Fruit fly (Drosophila melanogaster) whole organism, embryonic: ENCODE measurements around the gene apolpp.

ENCODE experiments used
- Ada2b ChIP-seq: fragments of 200-800 bp; sonication (Bioruptor generic); IDR thresholded peaks from 2 replicates; pipeline ENCODE4 v1.3.6; 2022; ENCODE audit warnings: missing biosample characterization, missing genetic modification characterization
- BEAF-32 ChIP-seq: fragments of 200-800 bp; sonication (Bioruptor generic); optimal IDR thresholded peaks from 3 replicates; lab custom pipeline; 2017; ENCODE audit warnings: missing biosample characterization, missing genetic modification characterization, mild to moderate bottlenecking, moderate library complexity, missing genetic modification reagents
- CG10366 ChIP-seq: fragments of 200-800 bp; sonication (Bioruptor generic); IDR thresholded peaks from 2 replicates; pipeline ENCODE4 v1.3.6; 2022; ENCODE audit warnings: missing biosample characterization, missing genetic modification characterization
- CG12236 ChIP-seq: fragments of 200-800 bp; sonication (Bioruptor generic); optimal IDR thresholded peaks from 2 replicates; lab custom pipeline; 2016; ENCODE audit warnings: missing biosample characterization, missing genetic modification characterization
- CG14014 ChIP-seq: fragments of 200-800 bp; sonication (Bioruptor generic); IDR thresholded peaks from 2 replicates; pipeline ENCODE4 v1.3.6; 2022; ENCODE audit warnings: missing biosample characterization, missing genetic modification characterization
- CG14860 ChIP-seq: fragments of 200-800 bp; sonication (Bioruptor generic); IDR thresholded peaks from 3 replicates; pipeline ENCODE4 v1.3.6; 2022; ENCODE audit warnings: missing biosample characterization, missing genetic modification characterization; ENCODE audit not compliant: partially characterized antibody
- CG15479 ChIP-seq: fragments of 200-800 bp; sonication (Bioruptor generic); optimal IDR thresholded peaks from 3 replicates; lab custom pipeline; 2019; ENCODE audit warnings: missing biosample characterization, mild to moderate bottlenecking, missing genetic modification characterization, moderate library complexity
- CG17359 ChIP-seq: fragments of 200-800 bp; sonication (Bioruptor generic); optimal IDR thresholded peaks from 3 replicates; lab custom pipeline; 2018; ENCODE audit warnings: missing biosample characterization, mild to moderate bottlenecking, missing genetic modification characterization, moderate library complexity
- CG17612 ChIP-seq: fragments of 200-800 bp; sonication (Bioruptor generic); IDR thresholded peaks from 2 replicates; pipeline ENCODE4 v1.3.6; 2022; ENCODE audit warnings: missing biosample characterization, missing genetic modification characterization
- CG2712 ChIP-seq: fragments of 200-800 bp; optimal IDR thresholded peaks from 3 replicates; lab custom pipeline; 2019; ENCODE audit warnings: missing biosample characterization, mild to moderate bottlenecking, missing genetic modification characterization, moderate library complexity
- CG32767 ChIP-seq: fragments of 200-800 bp; sonication (Bioruptor generic); IDR thresholded peaks from 2 replicates; pipeline ENCODE4 v1.3.6; 2022; ENCODE audit warnings: missing biosample characterization, missing genetic modification characterization
- CG7271 ChIP-seq: fragments of 200-800 bp; sonication (Bioruptor generic); optimal IDR thresholded peaks from 2 replicates; lab custom pipeline; 2018; ENCODE audit warnings: missing biosample characterization, mild to moderate bottlenecking, missing genetic modification characterization, moderate library complexity
- CG7928 ChIP-seq: fragments of 200-800 bp; sonication (Bioruptor generic); optimal IDR thresholded peaks from 2 replicates; lab custom pipeline; 2017; ENCODE audit warnings: missing biosample characterization, mild to moderate bottlenecking, missing genetic modification characterization
- CG8478 ChIP-seq: fragments of >200 bp; optimal IDR thresholded peaks from 2 replicates; lab custom pipeline; 2018
- CG9215 ChIP-seq: fragments of 200-800 bp; sonication (Bioruptor generic); IDR thresholded peaks from 2 replicates; pipeline ENCODE4 v1.3.6; 2022; ENCODE audit warnings: missing biosample characterization, missing genetic modification characterization
- CG9609 ChIP-seq: fragments of 200-800 bp; sonication (Bioruptor generic); optimal IDR thresholded peaks from 3 replicates; lab custom pipeline; 2016; ENCODE audit warnings: missing biosample characterization, missing genetic modification characterization
- CG9876 ChIP-seq: fragments of 200-800 bp; sonication (Bioruptor generic); optimal IDR thresholded peaks from 2 replicates; lab custom pipeline; 2016; ENCODE audit warnings: missing biosample characterization, missing genetic modification characterization
- D19B ChIP-seq: fragments of 200-800 bp; sonication (Bioruptor generic); optimal IDR thresholded peaks from 2 replicates; lab custom pipeline; 2017; ENCODE audit warnings: missing biosample characterization, mild to moderate bottlenecking, missing genetic modification characterization
- Dll ChIP-seq: fragments of 200-800 bp; sonication (Bioruptor generic); IDR thresholded peaks from 4 replicates; pipeline ENCODE4 v1.3.6; 2022; ENCODE audit warnings: missing biosample characterization, missing genetic modification characterization; ENCODE audit not compliant: partially characterized antibody
- E2f1 ChIP-seq: fragments of 200-800 bp; sonication (Bioruptor generic); IDR thresholded peaks from 2 replicates; pipeline ENCODE4 v1.3.6; 2022; ENCODE audit warnings: missing biosample characterization, missing genetic modification characterization
- Ets97D ChIP-seq: fragments of 200-800 bp; sonication (Bioruptor generic); optimal IDR thresholded peaks from 3 replicates; lab custom pipeline; 2016; ENCODE audit warnings: missing biosample characterization, missing genetic modification characterization
- Fer1 ChIP-seq: fragments of 200-800 bp; sonication (Bioruptor generic); optimal IDR thresholded peaks from 2 replicates; lab custom pipeline; 2017; ENCODE audit warnings: missing biosample characterization, mild to moderate bottlenecking, missing genetic modification characterization
- Fer3 ChIP-seq: fragments of 200-800 bp; sonication (Bioruptor generic); optimal IDR thresholded peaks from 2 replicates; lab custom pipeline; 2018; ENCODE audit warnings: missing biosample characterization, mild to moderate bottlenecking, missing genetic modification characterization, moderate library complexity
- Gug ChIP-seq: fragments of 200-800 bp; sonication (Bioruptor generic); IDR thresholded peaks from 4 replicates; pipeline ENCODE4 v1.3.6; 2022; ENCODE audit warnings: missing biosample characterization, missing genetic modification characterization
- HmgZ ChIP-seq: fragments of 200-800 bp; sonication (Bioruptor generic); optimal IDR thresholded peaks from 2 replicates; lab custom pipeline; 2018; ENCODE audit warnings: missing biosample characterization, mild to moderate bottlenecking, missing genetic modification characterization
- Lpt ChIP-seq: fragments of >200 bp; optimal IDR thresholded peaks from 2 replicates; lab custom pipeline; 2018; ENCODE audit warnings: missing biosample characterization, missing genetic modification characterization
- Mrtf ChIP-seq: fragments of 200-800 bp; sonication (Bioruptor generic); IDR thresholded peaks from 3 replicates; pipeline ENCODE4 v1.3.6; 2022; ENCODE audit warnings: missing biosample characterization, missing genetic modification characterization
- Neu2 ChIP-seq: fragments of 200-800 bp; sonication (Bioruptor generic); optimal IDR thresholded peaks from 3 replicates; lab custom pipeline; 2016; ENCODE audit warnings: missing biosample characterization, missing genetic modification characterization, borderline replicate concordance
- Sry-β ChIP-seq: fragments of 200-800 bp; sonication (Bioruptor generic); optimal IDR thresholded peaks from 2 replicates; lab custom pipeline; 2018; ENCODE audit warnings: missing biosample characterization, mild to moderate bottlenecking, missing genetic modification characterization, moderate library complexity
- Vsx1 ChIP-seq: fragments of 200-800 bp; sonication (Bioruptor generic); optimal IDR thresholded peaks from 2 replicates; lab custom pipeline; 2017; ENCODE audit warnings: missing biosample characterization, mild to moderate bottlenecking, missing genetic modification characterization, missing genetic modification reagents
- aop ChIP-seq: fragments of 200-800 bp; sonication (Bioruptor generic); IDR thresholded peaks from 2 replicates; pipeline ENCODE4 v1.3.6; 2022; ENCODE audit warnings: missing biosample characterization, missing genetic modification characterization
- ase ChIP-seq: fragments of 200-800 bp; sonication (Bioruptor generic); IDR thresholded peaks from 3 replicates; pipeline ENCODE4 v1.3.6; 2022; ENCODE audit warnings: missing biosample characterization, missing genetic modification characterization
- ci ChIP-seq: fragments of 200-800 bp; sonication (Bioruptor generic); IDR thresholded peaks from 3 replicates; pipeline ENCODE4 v1.3.6; 2022; ENCODE audit warnings: missing biosample characterization, missing genetic modification characterization
- esg ChIP-seq: fragments of 200-800 bp; sonication (Bioruptor generic); conservative IDR thresholded peaks from 2 replicates; pipeline ENCODE4 v1.3.6; 2022; ENCODE audit warnings: missing biosample characterization, missing genetic modification characterization
- fru ChIP-seq: fragments of >200 bp; optimal IDR thresholded peaks from 2 replicates; lab custom pipeline; 2017
- gfzf ChIP-seq: fragments of 200-800 bp; sonication (Bioruptor generic); optimal IDR thresholded peaks from 2 replicates; lab custom pipeline; 2016; ENCODE audit warnings: missing biosample characterization, mild to moderate bottlenecking, missing genetic modification characterization, moderate library complexity
- grau ChIP-seq: fragments of 200-800 bp; optimal IDR thresholded peaks from 3 replicates; lab custom pipeline; 2019; ENCODE audit warnings: missing biosample characterization, mild to moderate bottlenecking, missing genetic modification characterization, moderate library complexity
- ham ChIP-seq: fragments of 200-800 bp; sonication (Bioruptor generic); IDR thresholded peaks from 2 replicates; pipeline ENCODE4 v1.3.6; 2022; ENCODE audit warnings: missing biosample characterization, missing genetic modification characterization
- hbn ChIP-seq: fragments of 200-800 bp; sonication (Bioruptor generic); IDR thresholded peaks from 2 replicates; pipeline ENCODE4 v1.3.6; 2022; ENCODE audit warnings: missing biosample characterization, missing genetic modification characterization; ENCODE audit not compliant: partially characterized antibody
- inv ChIP-seq: fragments of 200-800 bp; sonication (Bioruptor generic); IDR thresholded peaks from 2 replicates; pipeline ENCODE4 v1.3.6; 2022; ENCODE audit warnings: missing biosample characterization, missing genetic modification characterization; ENCODE audit not compliant: partially characterized antibody
- lbe ChIP-seq: fragments of 200-800 bp; sonication (Bioruptor generic); optimal IDR thresholded peaks from 2 replicates; lab custom pipeline; 2016; ENCODE audit warnings: missing biosample characterization, mild to moderate bottlenecking, missing genetic modification characterization
- nom ChIP-seq: fragments of 200-800 bp; sonication (Bioruptor generic); optimal IDR thresholded peaks from 2 replicates; lab custom pipeline; 2017; ENCODE audit warnings: missing biosample characterization, missing genetic modification characterization, mild to moderate bottlenecking, moderate library complexity, missing genetic modification reagents
- oc ChIP-seq: fragments of 200-800 bp; sonication (Bioruptor generic); optimal IDR thresholded peaks from 2 replicates; lab custom pipeline; 2018; ENCODE audit warnings: missing biosample characterization, mild to moderate bottlenecking, missing genetic modification characterization, moderate library complexity
- odd ChIP-seq: fragments of 200-800 bp; sonication (Bioruptor generic); optimal IDR thresholded peaks from 2 replicates; lab custom pipeline; 2017; ENCODE audit warnings: missing biosample characterization, mild to moderate bottlenecking, missing genetic modification characterization
- onecut ChIP-seq: fragments of 200-800 bp; sonication (Bioruptor generic); IDR thresholded peaks from 2 replicates; pipeline ENCODE4 v1.3.6; 2022; ENCODE audit warnings: missing biosample characterization, missing genetic modification characterization
- sc ChIP-seq, 3 experiments: fragments of >200 bp in 2 of 3; fragments of 200-800 bp in 1 of 3; sonication (Bioruptor generic) in 1 of 3; optimal IDR thresholded peaks; 2 replicates in 2 of 3; 3 replicates in 1 of 3; lab custom pipeline; 2017; ENCODE audit warnings: mild to moderate bottlenecking in 1 of 3, missing biosample characterization in 1 of 3, missing genetic modification characterization in 1 of 3, missing genetic modification reagents in 1 of 3
- stc ChIP-seq: fragments of 200-800 bp; sonication (Bioruptor generic); IDR thresholded peaks from 2 replicates; pipeline ENCODE4 v1.3.6; 2022; ENCODE audit warnings: missing biosample characterization, missing genetic modification characterization
- vnd ChIP-seq: fragments of 200-800 bp; sonication (Bioruptor generic); IDR thresholded peaks from 3 replicates; pipeline ENCODE4 v1.3.6; 2022; ENCODE audit warnings: missing biosample characterization, missing genetic modification characterization; ENCODE audit not compliant: partially characterized antibody
- zfh1 ChIP-seq: fragments of 200-800 bp; sonication (Bioruptor generic); IDR thresholded peaks from 3 replicates; pipeline ENCODE4 v1.3.6; 2022; ENCODE audit warnings: missing biosample characterization, missing genetic modification characterization
- zfh2 ChIP-seq: fragments of 200-800 bp; sonication (Bioruptor generic); optimal IDR thresholded peaks from 2 replicates; lab custom pipeline; 2016; ENCODE audit warnings: missing biosample characterization, missing genetic modification characterization

The apolpp gene

DNA sequence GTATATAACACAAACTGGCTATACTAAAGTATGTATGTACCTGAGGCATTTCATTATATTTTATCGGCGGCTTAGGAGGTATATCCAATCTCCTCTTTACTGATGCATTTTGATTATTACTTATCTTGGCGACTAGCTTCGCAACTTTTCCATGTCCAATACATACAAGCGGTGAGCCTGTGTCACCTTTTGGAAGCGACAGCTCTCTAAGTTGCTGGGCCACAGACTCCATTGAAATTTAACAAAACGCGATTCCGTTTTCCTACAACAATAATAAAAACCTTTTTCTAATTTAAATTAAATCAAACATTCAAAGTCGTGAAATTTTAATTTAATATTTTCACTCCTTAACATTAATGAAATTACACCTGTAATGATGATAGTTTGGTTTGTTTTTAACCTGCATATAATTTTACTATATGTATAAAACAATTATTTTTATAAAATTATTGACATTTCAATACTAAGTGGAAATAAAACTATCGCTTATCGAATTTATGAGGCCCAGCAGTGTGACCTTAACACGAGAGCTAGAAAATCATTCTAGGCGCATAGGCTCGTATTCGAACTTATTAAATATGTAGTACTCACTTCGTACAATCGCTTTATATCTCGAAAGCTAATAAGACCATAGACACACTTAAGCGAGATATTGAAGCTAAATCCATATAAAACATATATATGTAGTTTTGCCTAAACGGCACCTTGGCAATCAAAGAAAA lies at the start of gene apolpp (continued):
- TF ChIP-seq odd (GFP tag; lab: Kevin White, UChicago), result no peak
- TF ChIP-seq esg, result no peak
- peak; percentile 5 for TF ChIP-seq zfh2
- no peak for TF ChIP-seq Vsx1 (GFP tag; lab: Kevin White, UChicago)
- TF ChIP-seq CG7928, result no peak
- TF ChIP-seq Lpt (GFP tag; lab: Kevin White, UChicago), result no peak
- no peak for TF ChIP-seq Mrtf (GFP tag; lab: Robert Waterston, UW)
- peak; percentile 63 for TF ChIP-seq BEAF-32
- TF ChIP-seq CG32767 (GFP tag; lab: Robert Waterston, UW), result no peak
- TF ChIP-seq Sry-β (GFP tag; lab: Kevin White, UChicago), result peak; percentile 2
- no peak for TF ChIP-seq CG8478 (lab: Kevin White, UChicago)
- TF ChIP-seq nom (GFP tag; lab: Kevin White, UChicago), result peak; percentile 31
- TF ChIP-seq onecut (GFP tag; lab: Robert Waterston, UW), result no peak
- TF ChIP-seq stc (GFP tag; lab: Robert Waterston, UW), result no peak
- TF ChIP-seq Fer3 (tag; lab: Kevin White, UChicago), result no peak
- TF ChIP-seq CG15479 (GFP tag; lab: Kevin White, UChicago), result no peak
- TF ChIP-seq Ets97D (GFP tag; lab: Kevin White, UChicago), result peak; percentile 71
- TF ChIP-seq CG14860 (GFP tag; lab: Robert Waterston, UW), result no peak
- TF ChIP-seq ham (GFP tag; lab: Robert Waterston, UW), result no peak
- no peak for TF ChIP-seq lbe
- TF ChIP-seq ase (GFP tag; lab: Robert Waterston, UW), result no peak
- TF ChIP-seq ci (GFP tag; lab: Robert Waterston, UW), result no peak
- TF ChIP-seq HmgZ (tag; lab: Kevin White, UChicago), result peak; percentile 35
- peak; percentile 79 for TF ChIP-seq gfzf (GFP tag; lab: Kevin White, UChicago)
- no peak for TF ChIP-seq oc (tag; lab: Kevin White, UChicago)
- no peak for TF ChIP-seq aop (GFP tag; lab: Robert Waterston, UW)
- peak; percentile 32 for TF ChIP-seq CG2712 (tag; lab: Kevin White, UChicago)
- TF ChIP-seq grau (tag; lab: Kevin White, UChicago), result peak; percentile 25
- no peak for TF ChIP-seq CG17359
- no peak; the same call in 1 of the 2 replicates for TF ChIP-seq inv (GFP tag; lab: Robert Waterston, UW)
- peak; percentile 24 for TF ChIP-seq Fer1 (GFP tag; lab: Kevin White, UChicago)
- TF ChIP-seq CG7271, result no peak
- no peak for TF ChIP-seq Neu2 (GFP tag; lab: Kevin White, UChicago)
- TF ChIP-seq Ada2b (GFP tag; lab: Robert Waterston, UW), result no peak
- no peak for TF ChIP-seq CG9609 (GFP tag; lab: Kevin White, UChicago)
- no peak for TF ChIP-seq CG10366 (GFP tag; lab: Robert Waterston, UW)
- no peak for TF ChIP-seq vnd (GFP tag; lab: Robert Waterston, UW)
- TF ChIP-seq CG17612 (GFP tag; lab: Robert Waterston, UW), result no peak
- no peak for TF ChIP-seq D19B (GFP tag; lab: Kevin White, UChicago)
- no peak for TF ChIP-seq sc (optimal IDR thresholded peaks at IDR 0.05; lab: Kevin White, UChicago)
- TF ChIP-seq sc (GFP tag; optimal IDR thresholded peaks at IDR 0.05; lab: Kevin White, UChicago), result no peak
- TF ChIP-seq Gug, result no peak
- no peak for TF ChIP-seq E2f1 (GFP tag; lab: Robert Waterston, UW)
- TF ChIP-seq CG9876, result no peak
- TF ChIP-seq hbn (GFP tag; lab: Robert Waterston, UW), result no peak
- no peak for TF ChIP-seq Dll (GFP tag; lab: Robert Waterston, UW)
- TF ChIP-seq CG12236 (GFP tag; lab: Kevin White, UChicago), result no peak
- TF ChIP-seq fru, result no peak
- no peak for TF ChIP-seq zfh1 (GFP tag; lab: Robert Waterston, UW)
- no peak for TF ChIP-seq CG14014
- TF ChIP-seq CG9215 (GFP tag; lab: Robert Waterston, UW), result no peak
